Worm (Caenorhabditis elegans) whole organism, L2 larva: Measurements from ENCODE around the gene R07D5.2.

ENCODE experiments used
- C34F6.9 ChIP-seq: fragments of 150-350 bp; optimal IDR thresholded peaks from 2 replicates; lab custom pipeline; 2014; ENCODE audit warnings: missing biosample characterization, missing genetic modification characterization
- F13H6.1 ChIP-seq: sonication (generic microtip); optimal IDR thresholded peaks from 2 replicates; lab custom pipeline; 2016; ENCODE audit warnings: missing genetic modification characterization, missing compliant biosample characterization
- R02D3.7 ChIP-seq: fragments of 150-350 bp; optimal IDR thresholded peaks from 2 replicates; lab custom pipeline; 2014; ENCODE audit warnings: missing biosample characterization, missing genetic modification characterization
- Y55F3AM.14 ChIP-seq: fragments of 200-800 bp; sonication (Bioruptor generic); optimal IDR thresholded peaks from 2 replicates; lab custom pipeline; 2018; ENCODE audit warnings: mild to moderate bottlenecking, missing genetic modification characterization, missing compliant biosample characterization
- ZK546.5 ChIP-seq: sonication (generic microtip); optimal IDR thresholded peaks from 2 replicates; lab custom pipeline; 2017; ENCODE audit warnings: missing biosample characterization, missing genetic modification characterization
- alr-1 ChIP-seq: fragments of 150-350 bp; optimal IDR thresholded peaks from 2 replicates; lab custom pipeline; 2014; ENCODE audit warnings: missing biosample characterization, missing genetic modification characterization
- aly-2 ChIP-seq: fragments of 150-350 bp; optimal IDR thresholded peaks from 2 replicates; lab custom pipeline; 2014; ENCODE audit warnings: missing biosample characterization, missing genetic modification characterization
- ama-1 ChIP-seq: fragments of 150-350 bp; optimal IDR thresholded peaks from 2 replicates; lab custom pipeline; 2018; ENCODE audit warnings: inconsistent platforms
- blmp-1 ChIP-seq: sonication (generic microtip); optimal IDR thresholded peaks from 2 replicates; lab custom pipeline; 2017; ENCODE audit warnings: missing genetic modification characterization, mild to moderate bottlenecking, missing compliant biosample characterization, antibody characterized with exemption, moderate library complexity; ENCODE audit not compliant: insufficient read depth
- ceh-16 ChIP-seq: fragments of 150-350 bp; optimal IDR thresholded peaks from 2 replicates; lab custom pipeline; 2014; ENCODE audit warnings: missing biosample characterization, missing genetic modification characterization
- ceh-82 ChIP-seq: fragments of 150-350 bp; optimal IDR thresholded peaks from 2 replicates; lab custom pipeline; 2014; ENCODE audit warnings: missing biosample characterization, missing genetic modification characterization
- crh-2 ChIP-seq: sonication (generic microtip); optimal IDR thresholded peaks from 2 replicates; lab custom pipeline; 2017; ENCODE audit warnings: missing biosample characterization, missing genetic modification characterization
- dmd-4 ChIP-seq: sonication (generic microtip); optimal IDR thresholded peaks from 2 replicates; lab custom pipeline; 2017; ENCODE audit warnings: missing biosample characterization, missing genetic modification characterization
- egl-27 ChIP-seq: sonication (generic microtip); optimal IDR thresholded peaks from 3 replicates; lab custom pipeline; 2017; ENCODE audit warnings: missing biosample characterization, missing genetic modification reagents, missing genetic modification characterization
- elt-1 ChIP-seq: fragments of 150-350 bp; optimal IDR thresholded peaks from 2 replicates; lab custom pipeline; 2014; ENCODE audit warnings: missing biosample characterization, missing genetic modification characterization
- fos-1 ChIP-seq: fragments of 150-350 bp; optimal IDR thresholded peaks from 2 replicates; lab custom pipeline; 2014; ENCODE audit warnings: missing biosample characterization, missing genetic modification characterization
- lin-11 ChIP-seq: fragments of 150-350 bp; sonication (generic microtip); optimal IDR thresholded peaks from 2 replicates; lab custom pipeline; 2014; ENCODE audit warnings: missing biosample characterization, missing genetic modification characterization, inconsistent platforms, mixed read lengths
- lin-39 ChIP-seq: fragments of 150-350 bp; optimal IDR thresholded peaks from 2 replicates; lab custom pipeline; 2014; ENCODE audit warnings: missing biosample characterization, missing genetic modification reagents, missing genetic modification characterization
- lsy-2 ChIP-seq, 2 experiments: fragments of 150-350 bp in 1 of 2; sonication (generic microtip) in 1 of 2; optimal IDR thresholded peaks; 2 replicates each; lab custom pipeline; 2014 to 2017; ENCODE audit warnings: missing biosample characterization in 2 of 2, missing genetic modification characterization in 2 of 2
- mdl-1 ChIP-seq, 2 experiments: fragments of 150-350 bp in 1 of 2; sonication (generic microtip) in 1 of 2; optimal IDR thresholded peaks; 2 replicates each; lab custom pipeline; 2017; ENCODE audit warnings: missing biosample characterization in 2 of 2, missing genetic modification characterization in 2 of 2
- nhr-10 ChIP-seq: sonication (generic microtip); optimal IDR thresholded peaks from 2 replicates; lab custom pipeline; 2017; ENCODE audit warnings: missing biosample characterization, missing genetic modification characterization
- nhr-11 ChIP-seq: fragments of 150-350 bp; optimal IDR thresholded peaks from 2 replicates; lab custom pipeline; 2014; ENCODE audit warnings: missing biosample characterization, missing genetic modification characterization
- nhr-129 ChIP-seq: fragments of 150-350 bp; optimal IDR thresholded peaks from 2 replicates; lab custom pipeline; 2014; ENCODE audit warnings: missing biosample characterization, missing genetic modification characterization
- nhr-21 ChIP-seq: fragments of 150-350 bp; optimal IDR thresholded peaks from 2 replicates; lab custom pipeline; 2014; ENCODE audit warnings: missing biosample characterization, missing genetic modification characterization
- nhr-23 ChIP-seq: fragments of 150-350 bp; optimal IDR thresholded peaks from 2 replicates; lab custom pipeline; 2014; ENCODE audit warnings: missing biosample characterization, missing genetic modification reagents, missing genetic modification characterization
- nhr-237 ChIP-seq: fragments of 150-350 bp; optimal IDR thresholded peaks from 2 replicates; lab custom pipeline; 2014; ENCODE audit warnings: missing biosample characterization, missing genetic modification characterization
- nhr-6 ChIP-seq: fragments of 150-350 bp; optimal IDR thresholded peaks from 2 replicates; lab custom pipeline; 2014; ENCODE audit warnings: missing biosample characterization, missing genetic modification characterization
- peb-1 ChIP-seq: fragments of 150-350 bp; optimal IDR thresholded peaks from 2 replicates; lab custom pipeline; 2014; ENCODE audit warnings: missing biosample characterization, missing genetic modification characterization
- sem-4 ChIP-seq: fragments of 150-350 bp; optimal IDR thresholded peaks from 2 replicates; lab custom pipeline; 2014; ENCODE audit warnings: missing biosample characterization, missing genetic modification reagents, missing genetic modification characterization
- skn-1 ChIP-seq: sonication (generic microtip); optimal IDR thresholded peaks from 2 replicates; lab custom pipeline; 2017; ENCODE audit warnings: missing biosample characterization, missing genetic modification characterization
- sma-9 ChIP-seq, 2 experiments: fragments of 150-350 bp in 1 of 2; sonication (generic microtip) in 1 of 2; optimal IDR thresholded peaks; 2 replicates each; lab custom pipeline; 2014 to 2016; ENCODE audit warnings: missing genetic modification characterization in 2 of 2, mild to moderate bottlenecking in 1 of 2, missing biosample characterization in 1 of 2, missing compliant biosample characterization in 1 of 2, missing genetic modification reagents in 1 of 2, moderate library complexity in 1 of 2
- snpc-4 ChIP-seq: fragments of 150-350 bp; optimal IDR thresholded peaks from 2 replicates; lab custom pipeline; 2014; ENCODE audit warnings: missing biosample characterization, missing genetic modification characterization
- unc-39 ChIP-seq: fragments of 150-350 bp; optimal IDR thresholded peaks from 2 replicates; lab custom pipeline; 2014; ENCODE audit warnings: missing biosample characterization, missing genetic modification characterization
- unc-55 ChIP-seq: fragments of 150-350 bp; sonication (generic microtip); optimal IDR thresholded peaks from 3 replicates; lab custom pipeline; 2014; ENCODE audit warnings: missing biosample characterization, missing genetic modification reagents, missing genetic modification characterization
- zag-1 ChIP-seq: fragments of 150-350 bp; optimal IDR thresholded peaks from 2 replicates; lab custom pipeline; 2014; ENCODE audit warnings: missing biosample characterization, missing genetic modification characterization
- ztf-1 ChIP-seq: fragments of 200-800 bp; sonication (Bioruptor generic); conservative IDR thresholded peaks from 2 replicates; pipeline ENCODE4 v1.3.6; 2022; ENCODE audit warnings: missing genetic modification characterization, missing compliant biosample characterization
- ztf-11 ChIP-seq: sonication (generic microtip); optimal IDR thresholded peaks from 2 replicates; lab custom pipeline; 2017; ENCODE audit warnings: missing biosample characterization, missing genetic modification characterization
- ztf-4 ChIP-seq: fragments of 150-350 bp; optimal IDR thresholded peaks from 2 replicates; lab custom pipeline; 2014; ENCODE audit warnings: missing biosample characterization, missing genetic modification characterization

R07D5.2 gene

DNA sequence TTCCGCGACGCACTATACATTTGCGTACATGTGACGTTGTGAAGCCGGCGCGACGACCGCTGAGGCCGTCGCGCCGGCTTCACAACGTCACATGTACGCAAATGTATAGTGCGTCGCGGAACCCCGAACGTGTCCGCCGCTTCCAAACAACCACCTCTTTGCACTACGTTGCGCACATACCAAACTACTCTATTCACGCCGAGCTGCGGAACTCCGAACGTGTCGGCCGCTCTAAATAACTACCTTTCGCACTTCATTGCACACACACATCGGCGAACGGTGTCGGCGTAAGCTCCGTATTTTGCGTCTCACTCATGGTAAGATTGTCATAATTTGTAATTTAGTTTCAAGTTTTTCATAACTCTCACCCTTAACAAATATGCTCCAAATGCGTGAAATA is 4.2 kb downstream of the R07D5.2 start:
- TF ChIP-seq unc-39 (tag; lab: Kevin White, UChicago) (no peak), lin-11 (tag; lab: Kevin White, UChicago) (no peak), crh-2 (tag; lab: Kevin White, UChicago) (no peak), ceh-16 (no peak), dmd-4 (tag; lab: Kevin White, UChicago) (no peak), ztf-11 (no peak), zag-1 (tag; lab: Kevin White, UChicago) (no peak), nhr-10 (no peak), ama-1 (no peak), peb-1 (tag; lab: Kevin White, UChicago) (no peak)

DNA sequence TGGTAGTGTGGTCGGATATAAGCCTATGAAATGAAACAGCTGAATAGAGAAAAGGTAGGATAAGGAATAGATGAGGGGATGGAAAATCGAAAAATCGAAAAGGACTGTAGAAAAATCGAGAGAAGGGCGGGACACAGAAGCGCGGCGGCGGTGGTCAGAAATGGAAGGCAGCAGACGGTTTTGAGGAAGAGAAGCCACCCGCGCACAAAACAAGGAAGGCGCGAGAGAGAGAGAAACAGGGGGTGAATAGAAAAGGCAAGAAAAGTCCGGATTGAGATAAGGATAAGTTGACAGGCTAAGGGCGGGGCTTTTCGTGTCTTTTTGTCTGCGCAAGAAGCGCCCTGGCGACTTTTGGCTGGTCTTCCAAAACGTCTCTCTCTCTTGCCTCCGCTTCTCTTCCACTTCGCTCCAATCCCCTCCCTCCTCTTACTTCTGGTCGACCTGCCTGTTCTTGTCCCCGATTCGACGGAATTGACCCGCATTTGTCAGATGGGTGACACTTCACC is 8.6 kb downstream of the R07D5.2 start, which contains the start of gene mlt-9:
Gene mlt-9, minus strand, starts transcription at position 51 of the 506 bp plus-strand sequence.
- TF ChIP-seq F13H6.1 (tag; lab: Kevin White, UChicago), result no peak
- TF ChIP-seq unc-39 (tag; lab: Kevin White, UChicago), result no peak
- TF ChIP-seq nhr-237 (tag; lab: Kevin White, UChicago), result no peak
- TF ChIP-seq ama-1, result no peak
- no peak for TF ChIP-seq mdl-1 (tag; optimal IDR thresholded peaks at IDR 0.05; lab: Kevin White, UChicago)

DNA sequence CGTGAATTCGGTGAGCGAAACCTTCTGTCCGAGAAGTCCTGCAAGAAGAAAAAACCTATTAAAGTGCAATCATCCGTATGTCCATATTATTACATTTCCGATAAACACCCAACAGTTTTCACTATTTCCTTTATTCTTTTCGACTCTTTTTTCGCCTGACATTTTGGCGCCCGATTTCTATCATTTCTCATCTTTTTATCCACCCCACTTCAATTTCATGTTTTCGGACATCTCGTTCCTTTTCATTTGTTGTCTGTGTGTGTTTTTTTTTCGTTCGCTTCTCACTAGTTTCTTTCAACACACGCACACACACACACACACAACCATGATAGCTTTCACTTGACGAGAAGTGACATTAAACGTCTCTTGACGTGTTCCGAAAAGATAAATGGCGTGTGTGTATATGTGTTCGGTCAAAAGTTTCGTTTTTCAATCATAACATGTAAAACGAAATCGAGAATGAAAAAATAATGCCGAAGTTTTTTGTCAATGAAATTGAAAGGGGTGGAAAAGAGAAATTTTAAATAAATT is 11.4 kb downstream of the R07D5.2 start:
- TF ChIP-seq blmp-1 (tag; lab: Kevin White, UChicago), result peak; percentile 89
- TF ChIP-seq lsy-2 (tag; optimal IDR thresholded peaks at IDR 0.05; lab: Kevin White, UChicago), result no peak
- TF ChIP-seq nhr-21 (tag; lab: Kevin White, UChicago), result peak; percentile 22
- peak; percentile 31 for TF ChIP-seq sem-4 (tag; lab: Kevin White, UChicago)
- TF ChIP-seq, all 48 proteins: peak for 3

DNA sequence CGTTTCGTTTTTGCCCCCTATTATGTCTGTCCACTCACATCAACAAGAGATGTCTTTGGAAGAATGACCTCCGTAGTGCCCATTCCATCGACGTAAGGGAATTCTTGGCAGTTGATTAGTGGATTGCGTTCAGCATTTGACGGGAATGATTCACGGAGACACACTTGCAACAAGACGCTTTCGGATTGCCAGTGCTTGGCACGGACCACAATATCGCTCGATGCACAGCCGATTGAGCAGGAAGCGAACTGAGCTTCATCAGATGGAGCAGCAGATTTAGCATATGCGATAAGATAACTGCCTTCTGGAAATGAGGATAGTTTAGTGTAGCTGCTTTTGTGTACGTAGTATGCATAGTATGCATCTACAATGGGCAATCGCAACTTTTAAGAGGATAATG is 12.9 kb downstream of the R07D5.2 start:
- TF ChIP-seq sma-9 (GFP tag; optimal IDR thresholded peaks at IDR 0.05; lab: Kevin White, UChicago) (no peak), sma-9 (tag; optimal IDR thresholded peaks at IDR 0.05; lab: Kevin White, UChicago) (no peak), nhr-129 (tag; lab: Kevin White, UChicago) (no peak), peb-1 (tag; lab: Kevin White, UChicago) (no peak)

DNA sequence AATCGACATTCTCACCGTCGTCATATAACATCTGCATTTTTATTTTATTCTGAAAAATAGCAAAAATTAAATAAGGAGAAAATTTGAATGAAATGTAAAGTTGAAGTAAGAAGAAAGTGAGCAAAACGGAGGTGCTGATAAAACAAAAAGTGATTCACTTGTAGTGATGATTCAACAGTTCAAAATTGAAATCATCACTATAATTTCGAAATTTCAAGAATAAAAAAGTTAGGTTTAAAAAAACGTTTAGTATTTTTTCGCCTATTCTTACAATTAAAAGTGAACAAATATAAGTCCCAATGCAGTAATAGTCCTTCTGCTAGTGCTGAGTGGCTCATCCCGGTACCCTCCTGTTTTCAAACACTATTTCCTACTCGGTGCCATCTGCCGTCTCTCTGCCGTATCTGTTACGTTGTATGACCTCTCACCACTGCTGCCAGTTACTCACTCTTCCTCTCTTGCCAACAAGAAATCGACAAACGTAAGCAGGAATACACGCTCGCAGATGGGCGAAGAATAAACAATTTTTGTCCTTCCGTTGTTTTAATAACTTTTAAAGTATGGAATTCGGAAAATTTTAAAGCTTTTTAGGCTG is 15.9 kb downstream of the R07D5.2 start, which contains the start of gene dhhc-1:
Gene dhhc-1, minus strand, starts transcription at position 51 of the 595 bp plus-strand sequence.
- TF ChIP-seq snpc-4 (peak; percentile 40), Y55F3AM.14 (GFP tag; lab: Kevin White, UChicago) (no peak), ztf-4 (tag; lab: Kevin White, UChicago) (no peak), ceh-16 (no peak), lin-11 (tag; lab: Kevin White, UChicago) (peak; percentile 29), crh-2 (tag; lab: Kevin White, UChicago) (peak; percentile 57), aly-2 (no peak), R02D3.7 (tag; lab: Kevin White, UChicago) (no peak), mdl-1 (tag; optimal IDR thresholded peaks at IDR 0.05; lab: Kevin White, UChicago) (no peak), ZK546.5 (no peak), lin-39 (tag; lab: Kevin White, UChicago) (no peak), F13H6.1 (tag; lab: Kevin White, UChicago) (peak; percentile 68), egl-27 (tag; lab: Kevin White, UChicago) (no peak), unc-55 (GFP tag; lab: Kevin White, UChicago) (peak; percentile 59), sem-4 (tag; lab: Kevin White, UChicago) (peak; percentile 34), elt-1 (tag; lab: Kevin White, UChicago) (no peak), ceh-82 (tag; lab: Kevin White, UChicago) (no peak), zag-1 (tag; lab: Kevin White, UChicago) (no peak), alr-1 (tag; lab: Kevin White, UChicago) (no peak), lsy-2 (tag; optimal IDR thresholded peaks at IDR 0.05; lab: Kevin White, UChicago) (peak in 1 of 2 experiments; percentile 43), C34F6.9 (tag; lab: Kevin White, UChicago) (peak; percentile 48), nhr-11 (tag; lab: Kevin White, UChicago) (no peak), nhr-21 (tag; lab: Kevin White, UChicago) (no peak), nhr-23 (tag; lab: Kevin White, UChicago) (no peak), nhr-6 (tag; lab: Kevin White, UChicago) (no peak), unc-39 (tag; lab: Kevin White, UChicago) (no peak), fos-1 (tag; lab: Kevin White, UChicago) (peak; percentile 90), skn-1 (tag; lab: Kevin White, UChicago) (no peak), nhr-129 (tag; lab: Kevin White, UChicago) (peak; percentile 74), ztf-1 (GFP tag; lab: Robert Waterston, UW) (no peak), sma-9 (GFP tag; optimal IDR thresholded peaks at IDR 0.05; lab: Kevin White, UChicago) (peak; percentile 60), sma-9 (tag; optimal IDR thresholded peaks at IDR 0.05; lab: Kevin White, UChicago) (no peak), nhr-237 (tag; lab: Kevin White, UChicago) (no peak)
